1 fruit fly cellular context compared by ENCODE assay signal in genomic region chr3L:3983466-3983946, dm6.
TF ChIP-seq lines count a peak whose summit lies in the region.

TSS of gene scrt (plus strand) at chr3L:3983896.

TF ChIP-seq in whole organism, embryonic, 481 proteins besides CTCF, POLR2A, EP300 and RAD21 (continued from another document):
- TF ChIP-seq CG10565 (GFP tag; optimal IDR thresholded peaks at IDR 0.05; lab: Kevin White, UChicago) (no peak), CG1647 (GFP tag; optimal IDR thresholded peaks at IDR 0.05; lab: Kevin White, UChicago) (no peak), sob (GFP tag; IDR thresholded peaks at IDR 0.05; lab: Robert Waterston, UW) (no peak; the same call in 1 of the 2 replicates), CG7271 (tag; optimal IDR thresholded peaks at IDR 0.05; lab: Kevin White, UChicago) (no peak), CG42726 (GFP tag; IDR thresholded peaks at IDR 0.05; lab: Robert Waterston, UW; ENCODE audit: partially characterized antibody) (no peak), Optix (GFP tag; IDR thresholded peaks at IDR 0.05; lab: Robert Waterston, UW) (peak; percentile 49; the same call in 1 of the 3 replicates), kay (GFP tag; optimal IDR thresholded peaks at IDR 0.05; lab: Kevin White, UChicago) (peak; percentile 3), CG13624 (GFP tag; optimal IDR thresholded peaks at IDR 0.05; lab: Kevin White, UChicago) (no peak), Adf1 (GFP tag; IDR thresholded peaks at IDR 0.05; lab: Robert Waterston, UW) (no peak), CG4707 (GFP tag; optimal IDR thresholded peaks at IDR 0.05; lab: Kevin White, UChicago) (no peak), btn (GFP tag; optimal IDR thresholded peaks at IDR 0.05; lab: Kevin White, UChicago) (no peak), gfzf (GFP tag; optimal IDR thresholded peaks at IDR 0.05; lab: Kevin White, UChicago) (no peak), Atf3 (GFP tag; optimal IDR thresholded peaks at IDR 0.05; lab: Kevin White, UChicago) (no peak), ci (GFP tag; IDR thresholded peaks at IDR 0.05; lab: Robert Waterston, UW) (peak; percentile 55; the same call in 1 of the 3 replicates), CG10431 (GFP tag; optimal IDR thresholded peaks at IDR 0.05; lab: Kevin White, UChicago) (no peak), org-1 (GFP tag; optimal IDR thresholded peaks at IDR 0.05; lab: Kevin White, UChicago) (peak; percentile 18), CG17359 (tag; optimal IDR thresholded peaks at IDR 0.05; lab: Kevin White, UChicago) (peak; percentile 12), otp (GFP tag; IDR thresholded peaks at IDR 0.05; lab: Robert Waterston, UW) (no peak), CG13123 (GFP tag; optimal IDR thresholded peaks at IDR 0.05; lab: Kevin White, UChicago) (no peak), jumu (GFP tag; optimal IDR thresholded peaks at IDR 0.05; lab: Kevin White, UChicago) (no peak), Trl (optimal IDR thresholded peaks at IDR 0.05; lab: Kevin White, UChicago) (peak; percentile 63 to 85), Trl (GFP tag; optimal IDR thresholded peaks at IDR 0.05; lab: Kevin White, UChicago) (peak; percentile 41), psq (GFP tag; optimal IDR thresholded peaks at IDR 0.05; lab: Kevin White, UChicago) (no peak), Fer3 (tag; optimal IDR thresholded peaks at IDR 0.05; lab: Kevin White, UChicago) (no peak), CG43689 (GFP tag; IDR thresholded peaks at IDR 0.05; lab: Robert Waterston, UW) (no peak), Elba2 (GFP tag; optimal IDR thresholded peaks at IDR 0.05; lab: Kevin White, UChicago) (no peak), chn (GFP tag; optimal IDR thresholded peaks at IDR 0.05; lab: Kevin White, UChicago) (peak; percentile 64), Lhr (GFP tag; optimal IDR thresholded peaks at IDR 0.05; lab: Kevin White, UChicago) (no peak), twi (tag; optimal IDR thresholded peaks at IDR 0.05; lab: Kevin White, UChicago) (no peak), CG8359 (GFP tag; optimal IDR thresholded peaks at IDR 0.05; lab: Kevin White, UChicago; ENCODE audit: borderline replicate concordance) (no peak), CG12942 (GFP tag; optimal IDR thresholded peaks at IDR 0.05; lab: Kevin White, UChicago) (no peak), Six4 (GFP tag; optimal IDR thresholded peaks at IDR 0.05; lab: Kevin White, UChicago) (no peak), Hr51 (GFP tag; optimal IDR thresholded peaks at IDR 0.05; lab: Kevin White, UChicago) (peak in 1 of 2 experiments; percentile 75), schlank (tag; optimal IDR thresholded peaks at IDR 0.05; lab: Kevin White, UChicago) (no peak), dmrt11E (tag; optimal IDR thresholded peaks at IDR 0.05; lab: Kevin White, UChicago) (peak; percentile 91), Antp (GFP tag; optimal IDR thresholded peaks at IDR 0.05; lab: Kevin White, UChicago) (peak; percentile 4), onecut (GFP tag; IDR thresholded peaks at IDR 0.05; lab: Robert Waterston, UW) (peak; percentile 61), Jarid2 (GFP tag; optimal IDR thresholded peaks at IDR 0.05; lab: Kevin White, UChicago) (peak; percentile 44), CG32767 (GFP tag; IDR thresholded peaks at IDR 0.05; lab: Robert Waterston, UW) (peak; percentile 41; the same call in 1 of the 2 replicates), NC2α (GFP tag; optimal IDR thresholded peaks at IDR 0.05; lab: Kevin White, UChicago) (no peak), Fer1 (GFP tag; optimal IDR thresholded peaks at IDR 0.05; lab: Kevin White, UChicago) (peak; percentile 59), CG1792 (GFP tag; optimal IDR thresholded peaks at IDR 0.05; lab: Kevin White, UChicago) (peak; percentile 79), sqz (GFP tag; optimal IDR thresholded peaks at IDR 0.05; lab: Kevin White, UChicago) (no peak), abd-A (tag; optimal IDR thresholded peaks at IDR 0.05; lab: Kevin White, UChicago) (no peak), CG9609 (GFP tag; optimal IDR thresholded peaks at IDR 0.05; lab: Kevin White, UChicago) (peak; percentile 21), row (GFP tag; IDR thresholded peaks at IDR 0.05; lab: Robert Waterston, UW) (peak; percentile 84), oc (tag; optimal IDR thresholded peaks at IDR 0.05; lab: Kevin White, UChicago) (no peak), trem (tag; optimal IDR thresholded peaks at IDR 0.05; lab: Kevin White, UChicago) (no peak), CG14860 (GFP tag; IDR thresholded peaks at IDR 0.05; lab: Robert Waterston, UW; ENCODE audit: partially characterized antibody) (no peak; the same call in 2 of the 3 replicates), CG8290 (GFP tag; optimal IDR thresholded peaks at IDR 0.05; lab: Kevin White, UChicago) (peak; percentile 38), CG8290 (tag; optimal IDR thresholded peaks at IDR 0.05; lab: Kevin White, UChicago) (peak in 1 of 2 experiments; percentile 59), CG15696 (tag; optimal IDR thresholded peaks at IDR 0.05; lab: Kevin White, UChicago) (peak; percentile 94), salm (tag; optimal IDR thresholded peaks at IDR 0.05; lab: Kevin White, UChicago) (no peak), CG31365 (tag; optimal IDR thresholded peaks at IDR 0.05; lab: Kevin White, UChicago) (no peak), CG4617 (GFP tag; optimal IDR thresholded peaks at IDR 0.05; lab: Kevin White, UChicago; ENCODE audit: borderline replicate concordance) (no peak), CG10979 (tag; optimal IDR thresholded peaks at IDR 0.05; lab: Kevin White, UChicago) (peak; percentile 91), ems (GFP tag; optimal IDR thresholded peaks at IDR 0.05; lab: Kevin White, UChicago) (no peak), CG4730 (GFP tag; IDR thresholded peaks at IDR 0.05; lab: Robert Waterston, UW) (no peak), pita (GFP tag; optimal IDR thresholded peaks at IDR 0.05; lab: Kevin White, UChicago) (no peak), MESR4 (GFP tag; optimal IDR thresholded peaks at IDR 0.05; lab: Kevin White, UChicago) (no peak), Xbp1 (GFP tag; optimal IDR thresholded peaks at IDR 0.05; lab: Kevin White, UChicago) (peak; percentile 38), CG9215 (GFP tag; IDR thresholded peaks at IDR 0.05; lab: Robert Waterston, UW) (0 out of 2 replicates have a peak, but pooled peaks have one; percentile 29), CG6813 (GFP tag; optimal IDR thresholded peaks at IDR 0.05; lab: Kevin White, UChicago) (no peak), CG6654 (GFP tag; optimal IDR thresholded peaks at IDR 0.05; lab: Kevin White, UChicago) (no peak), Abd-B (GFP tag; optimal IDR thresholded peaks at IDR 0.05; lab: Kevin White, UChicago) (no peak), D (optimal IDR thresholded peaks at IDR 0.05; lab: Kevin White, UChicago) (peak; percentile 55), D (GFP tag; optimal IDR thresholded peaks at IDR 0.05; lab: Kevin White, UChicago) (peak; percentile 57), ken (GFP tag; IDR thresholded peaks at IDR 0.05; lab: Robert Waterston, UW) (0 out of 3 replicates have a peak, but pooled peaks have one; percentile 59), prd (optimal IDR thresholded peaks at IDR 0.05; lab: Kevin White, UChicago) (no peak), prd (GFP tag; IDR thresholded peaks at IDR 0.05; lab: Robert Waterston, UW) (peak; percentile 69; the same call in 2 of the 3 replicates), Sox100B (GFP tag; optimal IDR thresholded peaks at IDR 0.05; lab: Kevin White, UChicago) (no peak), zfh2 (GFP tag; optimal IDR thresholded peaks at IDR 0.05; lab: Kevin White, UChicago) (no peak)
